Worm (Caenorhabditis elegans) whole organism, L1 larva: ENCODE measurements around the gene C54E4.1.

Source experiments
- C04F5.9 ChIP-seq: sonication (generic microtip); optimal IDR thresholded peaks from 2 replicates; lab custom pipeline; 2016; ENCODE audit warnings: missing genetic modification characterization, missing compliant biosample characterization
- C16A3.4 ChIP-seq: fragments of 150-350 bp; optimal IDR thresholded peaks from 2 replicates; lab custom pipeline; 2014; ENCODE audit warnings: missing biosample characterization, missing genetic modification characterization
- C34B4.2 ChIP-seq: sonication (generic microtip); optimal IDR thresholded peaks from 2 replicates; lab custom pipeline; 2017; ENCODE audit warnings: mild to moderate bottlenecking, missing genetic modification characterization, missing compliant biosample characterization
- Y116A8C.19 ChIP-seq: sonication (generic microtip); optimal IDR thresholded peaks from 2 replicates; lab custom pipeline; 2016; ENCODE audit warnings: missing compliant biosample characterization, missing genetic modification characterization, borderline replicate concordance
- alr-1 ChIP-seq: fragments of 200-800 bp; sonication (Bioruptor generic); optimal IDR thresholded peaks from 2 replicates; lab custom pipeline; 2018; ENCODE audit warnings: borderline replicate concordance, mild to moderate bottlenecking, missing genetic modification characterization, missing compliant biosample characterization
- aly-2 ChIP-seq: fragments of 150-350 bp; optimal IDR thresholded peaks from 2 replicates; lab custom pipeline; 2014; ENCODE audit warnings: missing biosample characterization, missing genetic modification characterization
- ceh-63 ChIP-seq: fragments of 200-800 bp; sonication (Bioruptor generic); optimal IDR thresholded peaks from 2 replicates; lab custom pipeline; 2018; ENCODE audit warnings: mild to moderate bottlenecking, missing genetic modification characterization, missing compliant biosample characterization
- ceh-8 ChIP-seq: fragments of 200-800 bp; sonication (Bioruptor generic); optimal IDR thresholded peaks from 2 replicates; lab custom pipeline; 2018; ENCODE audit warnings: mild to moderate bottlenecking, missing genetic modification characterization, moderate library complexity, missing compliant biosample characterization
- ceh-88 ChIP-seq: fragments of 200-800 bp; sonication (Bioruptor generic); IDR thresholded peaks from 2 replicates; pipeline ENCODE4 v1.3.6; 2022; ENCODE audit warnings: missing genetic modification characterization, missing compliant biosample characterization
- efl-1 ChIP-seq, 4 experiments: fragments of 150-350 bp; optimal IDR thresholded peaks in 3 of 4; peaks in 1 of 4; 1 replicate in 1 of 4; 2 replicates in 3 of 4; lab custom pipeline; 2014; ENCODE audit warnings: missing biosample characterization in 2 of 4, missing genetic modification characterization in 2 of 4, missing genetic modification reagents in 2 of 4
- efl-3 ChIP-seq: fragments of 200-800 bp; sonication (Bioruptor generic); optimal IDR thresholded peaks from 2 replicates; lab custom pipeline; 2018; ENCODE audit warnings: mild to moderate bottlenecking, missing genetic modification characterization, missing compliant biosample characterization
- egl-27 ChIP-seq, 2 experiments: fragments of 150-350 bp in 1 of 2; sonication (generic microtip); optimal IDR thresholded peaks; 3 replicates each; lab custom pipeline; 2017 to 2018; ENCODE audit warnings: missing biosample characterization in 2 of 2, missing genetic modification characterization in 2 of 2, missing genetic modification reagents in 2 of 2
- elt-2 ChIP-seq: sonication (generic microtip); optimal IDR thresholded peaks from 2 replicates; lab custom pipeline; 2016; ENCODE audit warnings: missing genetic modification characterization, mild to moderate bottlenecking, inconsistent platforms, missing compliant biosample characterization, missing genetic modification reagents
- fkh-4 ChIP-seq: sonication (generic microtip); optimal IDR thresholded peaks from 2 replicates; lab custom pipeline; 2016; ENCODE audit warnings: missing compliant biosample characterization, missing genetic modification characterization, borderline replicate concordance
- hlh-17 ChIP-seq: fragments of 200-800 bp; sonication (Bioruptor generic); optimal IDR thresholded peaks from 2 replicates; lab custom pipeline; 2018; ENCODE audit warnings: missing genetic modification characterization, mild to moderate bottlenecking, missing compliant biosample characterization, moderate library complexity, borderline replicate concordance
- hlh-4 ChIP-seq: sonication (generic microtip); optimal IDR thresholded peaks from 2 replicates; lab custom pipeline; 2016; ENCODE audit warnings: mild to moderate bottlenecking, missing genetic modification characterization, missing compliant biosample characterization
- hpl-2 ChIP-seq: fragments of 150-350 bp; optimal IDR thresholded peaks from 2 replicates; lab custom pipeline; 2014; ENCODE audit warnings: missing biosample characterization, missing genetic modification reagents, missing genetic modification characterization
- irx-1 ChIP-seq: sonication (generic microtip); optimal IDR thresholded peaks from 2 replicates; lab custom pipeline; 2016; ENCODE audit warnings: missing genetic modification characterization, missing compliant biosample characterization
- isw-1 ChIP-seq: fragments of 200-800 bp; sonication (Bioruptor generic); IDR thresholded peaks from 2 replicates; pipeline ENCODE4 v1.3.6; 2022; ENCODE audit warnings: missing genetic modification characterization, missing compliant biosample characterization
- lin-13 ChIP-seq: fragments of 150-350 bp; optimal IDR thresholded peaks from 2 replicates; lab custom pipeline; 2014; ENCODE audit warnings: missing biosample characterization, missing genetic modification reagents, missing genetic modification characterization
- lin-14 ChIP-seq: fragments of 200-800 bp; sonication (Bioruptor generic); optimal IDR thresholded peaks from 2 replicates; lab custom pipeline; 2018; ENCODE audit warnings: mild to moderate bottlenecking, missing genetic modification characterization, moderate library complexity, missing compliant biosample characterization
- lin-15B ChIP-seq: fragments of 150-350 bp; sonication (generic microtip); optimal IDR thresholded peaks from 3 replicates; lab custom pipeline; 2014; ENCODE audit warnings: missing biosample characterization, missing genetic modification characterization
- lin-35 ChIP-seq, 2 experiments: fragments of 150-350 bp; optimal IDR thresholded peaks; 2 replicates each; lab custom pipeline; 2014; ENCODE audit warnings: missing biosample characterization in 2 of 2, missing genetic modification characterization in 2 of 2, missing genetic modification reagents in 2 of 2
- lir-3 ChIP-seq: sonication (generic microtip); optimal IDR thresholded peaks from 2 replicates; lab custom pipeline; 2016; ENCODE audit warnings: mild to moderate bottlenecking, missing genetic modification characterization, moderate library complexity, missing compliant biosample characterization; ENCODE audit not compliant: poor library complexity
- mab-9 ChIP-seq: fragments of 200-800 bp; sonication (Bioruptor generic); IDR thresholded peaks from 2 replicates; pipeline ENCODE4 v1.3.6; 2022; ENCODE audit warnings: missing genetic modification reagents, missing genetic modification characterization, missing compliant biosample characterization
- mef-2 ChIP-seq: fragments of 150-350 bp; optimal IDR thresholded peaks from 2 replicates; lab custom pipeline; 2014; ENCODE audit warnings: missing biosample characterization, missing genetic modification characterization
- nhr-11 ChIP-seq: fragments of 150-350 bp; optimal IDR thresholded peaks from 2 replicates; lab custom pipeline; 2014; ENCODE audit warnings: missing biosample characterization, missing genetic modification characterization
- nhr-12 ChIP-seq: sonication (generic microtip); optimal IDR thresholded peaks from 2 replicates; lab custom pipeline; 2017; ENCODE audit warnings: missing biosample characterization, missing genetic modification characterization
- nhr-19 ChIP-seq: fragments of 200-800 bp; sonication (Bioruptor generic); conservative IDR thresholded peaks from 2 replicates; pipeline ENCODE4 v1.3.6; 2022; ENCODE audit warnings: missing genetic modification characterization, missing compliant biosample characterization
- nhr-237 ChIP-seq: fragments of 150-350 bp; optimal IDR thresholded peaks from 2 replicates; lab custom pipeline; 2014; ENCODE audit warnings: missing biosample characterization, missing genetic modification characterization
- nhr-28 ChIP-seq: fragments of 150-350 bp; optimal IDR thresholded peaks from 2 replicates; lab custom pipeline; 2014; ENCODE audit warnings: missing biosample characterization, missing genetic modification characterization
- nhr-47 ChIP-seq: sonication (generic microtip); optimal IDR thresholded peaks from 2 replicates; lab custom pipeline; 2016; ENCODE audit warnings: mild to moderate bottlenecking, missing genetic modification characterization, moderate library complexity, missing compliant biosample characterization
- nhr-76 ChIP-seq: sonication (generic microtip); optimal IDR thresholded peaks from 2 replicates; lab custom pipeline; 2017; ENCODE audit warnings: missing biosample characterization, missing genetic modification characterization
- nhr-77 ChIP-seq: fragments of 150-350 bp; optimal IDR thresholded peaks from 2 replicates; lab custom pipeline; 2014; ENCODE audit warnings: missing biosample characterization, missing genetic modification characterization
- pax-3 ChIP-seq: fragments of 200-800 bp; sonication (Bioruptor generic); optimal IDR thresholded peaks from 2 replicates; lab custom pipeline; 2018; ENCODE audit warnings: mild to moderate bottlenecking, missing genetic modification characterization, moderate library complexity, missing compliant biosample characterization
- snpc-4 ChIP-seq: fragments of 150-350 bp; optimal IDR thresholded peaks from 2 replicates; lab custom pipeline; 2014; ENCODE audit warnings: missing biosample characterization, missing genetic modification characterization
- sptf-1 ChIP-seq: fragments of 150-350 bp; optimal IDR thresholded peaks from 2 replicates; lab custom pipeline; 2014; ENCODE audit warnings: missing biosample characterization, missing genetic modification characterization
- swsn-7 ChIP-seq: sonication (generic microtip); optimal IDR thresholded peaks from 2 replicates; lab custom pipeline; 2016; ENCODE audit warnings: missing genetic modification characterization, missing compliant biosample characterization
- tbx-2 ChIP-seq: sonication (generic microtip); optimal IDR thresholded peaks from 2 replicates; lab custom pipeline; 2016; ENCODE audit warnings: missing genetic modification characterization, missing compliant biosample characterization
- tlp-1 ChIP-seq: fragments of 150-350 bp; optimal IDR thresholded peaks from 2 replicates; lab custom pipeline; 2014; ENCODE audit warnings: missing biosample characterization, missing genetic modification characterization
- unc-30 ChIP-seq: sonication (generic microtip); optimal IDR thresholded peaks from 2 replicates; lab custom pipeline; 2017; ENCODE audit warnings: missing biosample characterization, missing genetic modification characterization
- unc-62 ChIP-seq: fragments of 150-350 bp; optimal IDR thresholded peaks from 2 replicates; lab custom pipeline; 2014; ENCODE audit warnings: missing biosample characterization, missing genetic modification reagents, missing genetic modification characterization
- unc-98 ChIP-seq: fragments of 200-800 bp; sonication (Bioruptor generic); IDR thresholded peaks from 2 replicates; pipeline ENCODE4 v1.3.6; 2022; ENCODE audit warnings: missing genetic modification characterization, missing compliant biosample characterization
- ztf-11 ChIP-seq, 2 experiments: sonication (generic microtip); optimal IDR thresholded peaks; 2 replicates each; lab custom pipeline; 2016 to 2017; ENCODE audit warnings: missing genetic modification characterization in 2 of 2, missing biosample characterization in 1 of 2, missing compliant biosample characterization in 1 of 2

The C54E4.1 gene

DNA sequence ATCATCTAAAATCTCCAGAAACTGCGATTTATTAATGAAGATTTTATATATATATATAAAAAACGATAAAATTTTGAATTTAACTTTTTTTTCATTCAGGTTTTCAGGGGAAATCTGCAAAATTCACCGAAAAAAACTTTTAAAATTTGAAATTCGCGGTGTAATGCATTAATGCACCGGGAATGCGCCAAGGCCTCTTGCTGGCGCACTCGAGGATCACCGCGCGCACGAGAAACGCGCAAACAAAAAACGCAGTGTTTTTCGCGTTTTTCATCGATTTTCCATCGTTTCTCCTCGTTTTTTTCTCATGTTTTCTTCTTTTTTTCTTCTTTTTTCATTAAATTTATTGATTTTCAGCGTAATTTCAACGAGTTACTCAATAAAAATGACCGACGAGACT, 2.2 kb downstream of the C54E4.1 start, which contains the start of gene hrpu-2 (continued):
- peak; percentile 93 for TF ChIP-seq swsn-7 (tag; lab: Kevin White, UChicago)
- TF ChIP-seq lin-15B (tag; lab: Kevin White, UChicago): peak; percentile 75
- no peak for TF ChIP-seq hlh-4 (tag; lab: Kevin White, UChicago)
- peak; percentile 80 for TF ChIP-seq pax-3 (tag; lab: Kevin White, UChicago)
- peak; percentile 78 for TF ChIP-seq snpc-4 (tag; lab: Kevin White, UChicago)
- peak; percentile 24 for TF ChIP-seq fkh-4 (tag; lab: Kevin White, UChicago)
- peak; percentile 73 for TF ChIP-seq C04F5.9 (tag; lab: Kevin White, UChicago)
- TF ChIP-seq irx-1 (tag; lab: Kevin White, UChicago): peak; percentile 89
- TF ChIP-seq C34B4.2: no peak
- peak in 1 of 2 experiments; percentile 76 for TF ChIP-seq ztf-11 (tag; optimal IDR thresholded peaks at IDR 0.05; lab: Kevin White, UChicago)
- TF ChIP-seq egl-27 (tag; optimal IDR thresholded peaks at IDR 0.05; lab: Kevin White, UChicago): peak in 1 of 2 experiments; percentile 13
- TF ChIP-seq sptf-1 (tag; lab: Kevin White, UChicago): no peak
- TF ChIP-seq unc-30 (tag; lab: Kevin White, UChicago): peak; percentile 13
- TF ChIP-seq isw-1 (GFP tag; lab: Robert Waterston, UW): peak; percentile 86
- TF ChIP-seq nhr-28: no peak
- TF ChIP-seq C16A3.4: peak; percentile 75
- TF ChIP-seq aly-2 (tag; lab: Kevin White, UChicago): peak; percentile 85
- TF ChIP-seq lir-3 (tag; lab: Kevin White, UChicago): no peak
- no peak for TF ChIP-seq efl-3 (GFP tag; lab: Kevin White, UChicago)
- no peak for TF ChIP-seq alr-1 (tag; lab: Kevin White, UChicago)
- TF ChIP-seq efl-1 (optimal IDR thresholded peaks at IDR 0.05; lab: Kevin White, UChicago): peak; percentile 98 to 99
- TF ChIP-seq efl-1 (GFP tag; optimal IDR thresholded peaks at IDR 0.05 in 1 of 2; lab: Kevin White, UChicago): peak; percentile 98 to 100
- TF ChIP-seq nhr-12 (tag; lab: Kevin White, UChicago): no peak
- TF ChIP-seq lin-13 (GFP tag; lab: Kevin White, UChicago): peak; percentile 90
- TF ChIP-seq mab-9 (GFP tag; lab: Robert Waterston, UW): peak; percentile 86
- no peak for TF ChIP-seq tlp-1 (tag; lab: Kevin White, UChicago)
- TF ChIP-seq nhr-19: peak; percentile 91
- no peak for TF ChIP-seq unc-62 (GFP tag; lab: Kevin White, UChicago)
- TF ChIP-seq nhr-47 (tag; lab: Kevin White, UChicago): peak; percentile 95
- peak; percentile 41; the same call in 1 of the 2 replicates for TF ChIP-seq unc-98 (GFP tag; lab: Robert Waterston, UW)
- peak; percentile 70 for TF ChIP-seq elt-2 (tag; lab: Kevin White, UChicago)
- TF ChIP-seq Y116A8C.19 (tag; lab: Kevin White, UChicago): no peak
- TF ChIP-seq mef-2 (tag; lab: Kevin White, UChicago): peak; percentile 42
- TF ChIP-seq nhr-11 (tag; lab: Kevin White, UChicago): peak; percentile 64
- TF ChIP-seq tbx-2: peak; percentile 93
- no peak for TF ChIP-seq hlh-17 (GFP tag; lab: Kevin White, UChicago)
- TF ChIP-seq ceh-63: no peak
- TF ChIP-seq hpl-2 (GFP tag; lab: Kevin White, UChicago): peak; percentile 64
- peak; percentile 87 for TF ChIP-seq lin-14 (GFP tag; lab: Kevin White, UChicago)
- TF ChIP-seq lin-35 (GFP tag; optimal IDR thresholded peaks at IDR 0.05; lab: Kevin White, UChicago): peak; percentile 97 to 98
- TF ChIP-seq nhr-76 (tag; lab: Kevin White, UChicago): no peak
- TF ChIP-seq ceh-8 (GFP tag; lab: Kevin White, UChicago): peak; percentile 91
- peak; percentile 60 for TF ChIP-seq ceh-88 (GFP tag; lab: Robert Waterston, UW)
- TF ChIP-seq nhr-77 (tag; lab: Kevin White, UChicago): peak; percentile 65
- TF ChIP-seq nhr-237 (tag; lab: Kevin White, UChicago): peak; percentile 7
